Worm (Caenorhabditis elegans) whole organism, young adult: ENCODE results near the gene osgn-1.
A peak's percentile ranks its signal among the peaks of the same experiment; 100 is the strongest.

ENCODE experiments used
- F39B2.1 ChIP-seq: fragments of 200-800 bp; sonication (Bioruptor generic); IDR thresholded peaks from 2 replicates; pipeline ENCODE4 v1.3.6; 2022; ENCODE audit warnings: missing genetic modification reagents, missing genetic modification characterization, missing compliant biosample characterization
- F49E8.2 ChIP-seq: sonication (generic microtip); optimal IDR thresholded peaks from 3 replicates; lab custom pipeline; 2017; ENCODE audit warnings: missing genetic modification characterization, mild to moderate bottlenecking, missing compliant biosample characterization, antibody characterized with exemption, moderate library complexity; ENCODE audit not compliant: insufficient read depth
- F57A8.1 ChIP-seq: fragments of 200-800 bp; sonication (Bioruptor generic); optimal IDR thresholded peaks from 2 replicates; lab custom pipeline; 2018; ENCODE audit warnings: mild to moderate bottlenecking, missing genetic modification characterization, moderate library complexity, missing compliant biosample characterization
- T07F8.4 ChIP-seq: sonication (generic microtip); optimal IDR thresholded peaks from 2 replicates; lab custom pipeline; 2016; ENCODE audit warnings: mild to moderate bottlenecking, missing genetic modification characterization, moderate library complexity, missing compliant biosample characterization
- Y53F4B.3 ChIP-seq: fragments of 200-800 bp; sonication (Bioruptor generic); IDR thresholded peaks from 2 replicates; pipeline ENCODE4 v1.3.6; 2022; ENCODE audit warnings: missing genetic modification reagents, missing genetic modification characterization, missing compliant biosample characterization
- Y56A3A.18 ChIP-seq: fragments of 200-800 bp; sonication (Bioruptor generic); IDR thresholded peaks from 2 replicates; pipeline ENCODE4 v1.3.6; 2022; ENCODE audit warnings: missing genetic modification reagents, missing genetic modification characterization, missing compliant biosample characterization
- ZK185.1 ChIP-seq: sonication (generic microtip); optimal IDR thresholded peaks from 2 replicates; lab custom pipeline; 2016; ENCODE audit warnings: mild to moderate bottlenecking, missing genetic modification characterization, missing compliant biosample characterization; ENCODE audit not compliant: poor library complexity, severe bottlenecking
- akir-1 ChIP-seq: fragments of 200-800 bp; sonication (Bioruptor generic); optimal IDR thresholded peaks from 2 replicates; lab custom pipeline; 2018; ENCODE audit warnings: mild to moderate bottlenecking, missing genetic modification characterization, moderate library complexity, missing compliant biosample characterization
- atf-7 ChIP-seq: sonication (generic microtip); optimal IDR thresholded peaks from 2 replicates; lab custom pipeline; 2017; ENCODE audit warnings: mild to moderate bottlenecking, missing genetic modification characterization, missing compliant biosample characterization
- athp-1 ChIP-seq: sonication (generic microtip); optimal IDR thresholded peaks from 2 replicates; lab custom pipeline; 2017; ENCODE audit warnings: mild to moderate bottlenecking, missing genetic modification characterization, missing compliant biosample characterization
- cebp-2 ChIP-seq: fragments of 200-800 bp; sonication (Bioruptor generic); IDR thresholded peaks from 2 replicates; pipeline ENCODE4 v1.3.6; 2022; ENCODE audit warnings: missing genetic modification characterization, missing compliant biosample characterization
- ceh-100 ChIP-seq: fragments of 200-800 bp; sonication (Bioruptor generic); IDR thresholded peaks from 2 replicates; pipeline ENCODE4 v1.3.6; 2022; ENCODE audit warnings: missing genetic modification reagents, missing genetic modification characterization, missing compliant biosample characterization
- dox-1 ChIP-seq: fragments of 200-800 bp; sonication (Bioruptor generic); IDR thresholded peaks from 2 replicates; pipeline ENCODE4 v1.3.6; 2022; ENCODE audit warnings: missing genetic modification reagents, missing genetic modification characterization, missing compliant biosample characterization
- egrh-3 ChIP-seq: fragments of 200-800 bp; sonication (Bioruptor generic); IDR thresholded peaks from 2 replicates; pipeline ENCODE4 v1.3.6; 2022; ENCODE audit warnings: missing genetic modification reagents, missing genetic modification characterization, missing compliant biosample characterization
- ets-4 ChIP-seq: fragments of 200-800 bp; sonication (Bioruptor generic); optimal IDR thresholded peaks from 2 replicates; lab custom pipeline; 2018; ENCODE audit warnings: mild to moderate bottlenecking, missing genetic modification characterization, missing compliant biosample characterization
- him-1 ChIP-seq: sonication (generic microtip); optimal IDR thresholded peaks from 2 replicates; lab custom pipeline; 2016; ENCODE audit warnings: missing genotype, missing genetic modification reagents, missing genetic modification characterization, missing compliant biosample characterization
- hrde-1 ChIP-seq: sonication (generic microtip); optimal IDR thresholded peaks from 2 replicates; lab custom pipeline; 2016; ENCODE audit warnings: missing genetic modification characterization, mild to moderate bottlenecking, missing compliant biosample characterization, moderate library complexity, missing genotype, missing genetic modification reagents, borderline replicate concordance
- madf-3 ChIP-seq: fragments of 200-800 bp; sonication (Bioruptor generic); IDR thresholded peaks from 2 replicates; pipeline ENCODE4 v1.3.6; 2022; ENCODE audit warnings: missing genetic modification reagents, missing genetic modification characterization, missing compliant biosample characterization
- madf-6 ChIP-seq: fragments of 200-800 bp; sonication (Bioruptor generic); IDR thresholded peaks from 2 replicates; pipeline ENCODE4 v1.3.6; 2022; ENCODE audit warnings: missing genetic modification reagents, missing genetic modification characterization, missing compliant biosample characterization
- mcd-1 ChIP-seq: fragments of 200-800 bp; sonication (Bioruptor generic); IDR thresholded peaks from 2 replicates; pipeline ENCODE4 v1.3.6; 2022; ENCODE audit warnings: missing genetic modification reagents, missing genetic modification characterization, missing compliant biosample characterization
- mxl-1 ChIP-seq: sonication (generic microtip); optimal IDR thresholded peaks from 2 replicates; lab custom pipeline; 2016; ENCODE audit warnings: missing genetic modification characterization, missing compliant biosample characterization
- rec-8 ChIP-seq, 2 experiments: sonication (generic microtip); optimal IDR thresholded peaks; 2 replicates each; lab custom pipeline; 2016; ENCODE audit warnings: mild to moderate bottlenecking in 2 of 2, missing genetic modification characterization in 2 of 2, missing genetic modification reagents in 2 of 2, missing genotype in 2 of 2, missing biosample characterization in 1 of 2, missing compliant biosample characterization in 1 of 2, moderate library complexity in 1 of 2
- rpc-1 ChIP-seq, 2 experiments: fragments of 150-350 bp in 1 of 2; sonication (generic microtip) in 1 of 2; optimal IDR thresholded peaks; 2 replicates each; lab custom pipeline; 2014 to 2018; ENCODE audit warnings: missing biosample characterization in 1 of 2, missing genetic modification characterization in 1 of 2, missing genetic modification reagents in 1 of 2, missing genotype in 1 of 2
- snpc-1.1 ChIP-seq: sonication (generic microtip); optimal IDR thresholded peaks from 2 replicates; lab custom pipeline; 2017; ENCODE audit warnings: missing genetic modification characterization, mild to moderate bottlenecking, missing compliant biosample characterization, antibody characterized with exemption, moderate library complexity, missing genotype, missing genetic modification reagents; ENCODE audit not compliant: insufficient read depth
- somi-1 ChIP-seq: fragments of 200-800 bp; sonication (Bioruptor generic); optimal IDR thresholded peaks from 2 replicates; lab custom pipeline; 2018; ENCODE audit warnings: mild to moderate bottlenecking, missing genetic modification characterization, missing compliant biosample characterization
- tbp1 ChIP-seq: fragments of 200-800 bp; sonication (Bioruptor generic); optimal IDR thresholded peaks from 2 replicates; lab custom pipeline; 2018; ENCODE audit warnings: mild to moderate bottlenecking, missing genetic modification characterization, missing compliant biosample characterization
- tlf-1 ChIP-seq: fragments of 200-800 bp; sonication (Bioruptor generic); optimal IDR thresholded peaks from 2 replicates; lab custom pipeline; 2018; ENCODE audit warnings: mild to moderate bottlenecking, missing genetic modification characterization, missing compliant biosample characterization
- unc-130 ChIP-seq: sonication (generic microtip); optimal IDR thresholded peaks from 2 replicates; lab custom pipeline; 2016; ENCODE audit warnings: missing genetic modification reagents, missing genetic modification characterization, missing compliant biosample characterization
- zfh-2 ChIP-seq: fragments of 200-800 bp; sonication (Bioruptor generic); conservative IDR thresholded peaks from 2 replicates; pipeline ENCODE4 v1.3.6; 2022; ENCODE audit warnings: missing genetic modification reagents, missing genetic modification characterization, missing compliant biosample characterization
- ztf-22 ChIP-seq: fragments of 200-800 bp; sonication (Bioruptor generic); optimal IDR thresholded peaks from 2 replicates; lab custom pipeline; 2018; ENCODE audit warnings: mild to moderate bottlenecking, missing genetic modification characterization, moderate library complexity, missing compliant biosample characterization
- ztf-25 ChIP-seq: fragments of 200-800 bp; sonication (Bioruptor generic); IDR thresholded peaks from 2 replicates; pipeline ENCODE4 v1.3.6; 2022; ENCODE audit warnings: missing genetic modification reagents, missing genetic modification characterization, missing compliant biosample characterization
- ztf-3 ChIP-seq: fragments of 200-800 bp; sonication (Bioruptor generic); optimal IDR thresholded peaks from 2 replicates; lab custom pipeline; 2018; ENCODE audit warnings: mild to moderate bottlenecking, missing genetic modification characterization, missing compliant biosample characterization

osgn-1 gene

ce11 chrIV:4215349-4215748 lies 8.2 kb downstream of the osgn-1 start (continued):
- TF ChIP-seq ztf-22 (GFP tag; lab: Kevin White, UChicago) = no peak
- TF ChIP-seq, all 124 proteins: peak for 13

ce11 chrIV:4216099-4216894 lies 9.1 kb downstream of the osgn-1 start:
- TF ChIP-seq egrh-3 = peak; percentile 23; the same call in 1 of the 2 replicates
- no peak for TF ChIP-seq F57A8.1 (GFP tag; lab: Kevin White, UChicago)
- no peak for TF ChIP-seq him-1
- TF ChIP-seq akir-1 (GFP tag; lab: Kevin White, UChicago) = no peak
- TF ChIP-seq F49E8.2 (tag; lab: Kevin White, UChicago) = no peak
- TF ChIP-seq tbp1 (GFP tag; lab: Kevin White, UChicago) = no peak
- TF ChIP-seq zfh-2 (GFP tag; lab: Robert Waterston, UW) = peak; percentile 79
- TF ChIP-seq T07F8.4 = no peak
- TF ChIP-seq, all 124 proteins: peak for 2

- TF ChIP-seq Y56A3A.18 (GFP tag; lab: Robert Waterston, UW) (0 out of 2 replicates have a peak, but pooled peaks have one; percentile 39), tlf-1 (GFP tag; lab: Kevin White, UChicago) (no peak)
- TF ChIP-seq, all 124 proteins: peak for 1
Observed at ce11 chrIV:4218276-4218675, 11.1 kb downstream of the osgn-1 start.

ce11 chrIV:4219983-4220382 lies 12.8 kb downstream of the osgn-1 start, which contains the start of gene F30B5.11:
TSS of gene F30B5.11 (minus strand) at chrIV:4220083.
- TF ChIP-seq rpc-1 (optimal IDR thresholded peaks at IDR 0.05; lab: Kevin White, UChicago) = no peak
- no peak for TF ChIP-seq rpc-1 (tag; optimal IDR thresholded peaks at IDR 0.05; lab: Kevin White, UChicago)
- TF ChIP-seq cebp-2 (GFP tag; lab: Robert Waterston, UW) = no peak
- no peak for TF ChIP-seq tlf-1 (GFP tag; lab: Kevin White, UChicago)
- TF ChIP-seq snpc-1.1 (tag; lab: Kevin White, UChicago) = no peak
- no peak for TF ChIP-seq Y53F4B.3 (GFP tag; lab: Robert Waterston, UW)
- no peak for TF ChIP-seq Y56A3A.18 (GFP tag; lab: Robert Waterston, UW)
- no peak for TF ChIP-seq atf-7
- no peak for TF ChIP-seq mcd-1 (GFP tag; lab: Robert Waterston, UW)
- no peak for TF ChIP-seq F49E8.2 (tag; lab: Kevin White, UChicago)
- TF ChIP-seq unc-130 (GFP tag; lab: Kevin White, UChicago) = no peak
- no peak for TF ChIP-seq hrde-1 (tag; lab: Kevin White, UChicago)
- TF ChIP-seq rec-8 (tag; optimal IDR thresholded peaks at IDR 0.05; lab: Kevin White, UChicago) = no peak

ce11 chrIV:4225851-4226250 lies 18.7 kb downstream of the osgn-1 start, which contains the start of gene srbc-71:
TSS of gene srbc-71 (minus strand) at chrIV:4225951.
- TF ChIP-seq ceh-100 (GFP tag; lab: Robert Waterston, UW) = no peak
- TF ChIP-seq ztf-25 (GFP tag; lab: Robert Waterston, UW) = no peak
- no peak for TF ChIP-seq athp-1
- TF ChIP-seq madf-6 = no peak
- TF ChIP-seq mxl-1 (tag; lab: Kevin White, UChicago) = no peak
- no peak for TF ChIP-seq dox-1 (GFP tag; lab: Robert Waterston, UW)
- TF ChIP-seq ztf-3 (GFP tag; lab: Kevin White, UChicago) = no peak
- TF ChIP-seq tbp1 (GFP tag; lab: Kevin White, UChicago) = no peak
- TF ChIP-seq madf-3 (GFP tag; lab: Robert Waterston, UW) = no peak
- no peak for TF ChIP-seq somi-1 (GFP tag; lab: Kevin White, UChicago)
- TF ChIP-seq rpc-1 (optimal IDR thresholded peaks at IDR 0.05; lab: Kevin White, UChicago) = no peak
- no peak for TF ChIP-seq rpc-1 (tag; optimal IDR thresholded peaks at IDR 0.05; lab: Kevin White, UChicago)
- no peak for TF ChIP-seq hrde-1 (tag; lab: Kevin White, UChicago)
- TF ChIP-seq ets-4 (GFP tag; lab: Kevin White, UChicago) = no peak
- TF ChIP-seq F39B2.1 (GFP tag; lab: Robert Waterston, UW) = no peak
- TF ChIP-seq zfh-2 (GFP tag; lab: Robert Waterston, UW) = no peak
- no peak for TF ChIP-seq ZK185.1 (tag; lab: Kevin White, UChicago)
